Fruit fly (Drosophila melanogaster) whole organism, embryonic: ENCODE results near the gene CG15483.
A peak's percentile ranks its signal among the peaks of the same experiment; 100 is the strongest.

ENCODE experiments used
- Abd-B ChIP-seq: fragments of 200-800 bp; sonication (Bioruptor generic); optimal IDR thresholded peaks from 2 replicates; lab custom pipeline; 2018; ENCODE audit warnings: missing biosample characterization, mild to moderate bottlenecking, missing genetic modification characterization, moderate library complexity
- Adf1 ChIP-seq: fragments of 200-800 bp; sonication (Bioruptor generic); IDR thresholded peaks from 2 replicates; pipeline ENCODE4 v1.3.6; 2022; ENCODE audit warnings: missing biosample characterization, missing genetic modification characterization
- Blimp-1 ChIP-seq: fragments of 200-800 bp; sonication (Bioruptor generic); optimal IDR thresholded peaks from 3 replicates; lab custom pipeline; 2018; ENCODE audit warnings: missing biosample characterization, missing genetic modification characterization, mild to moderate bottlenecking, moderate library complexity, missing genetic modification reagents
- CG10267 ChIP-seq: fragments of 200-800 bp; sonication (Bioruptor generic); optimal IDR thresholded peaks from 2 replicates; lab custom pipeline; 2018; ENCODE audit warnings: missing biosample characterization, mild to moderate bottlenecking, missing genetic modification characterization, moderate library complexity
- CG10565 ChIP-seq: fragments of 200-800 bp; sonication (Bioruptor generic); optimal IDR thresholded peaks from 3 replicates; lab custom pipeline; 2016; ENCODE audit warnings: missing biosample characterization, mild to moderate bottlenecking, missing genetic modification characterization
- CG12391 ChIP-seq: fragments of 200-800 bp; sonication (Bioruptor generic); optimal IDR thresholded peaks from 3 replicates; lab custom pipeline; 2018; ENCODE audit warnings: missing biosample characterization, mild to moderate bottlenecking, missing genetic modification characterization, moderate library complexity
- CG12744 ChIP-seq: fragments of 200-800 bp; sonication (Bioruptor generic); optimal IDR thresholded peaks from 2 replicates; lab custom pipeline; 2016; ENCODE audit warnings: missing biosample characterization, missing genetic modification characterization
- CG13424 ChIP-seq: fragments of 200-800 bp; sonication (Bioruptor generic); optimal IDR thresholded peaks from 2 replicates; lab custom pipeline; 2019; ENCODE audit warnings: missing biosample characterization, mild to moderate bottlenecking, missing genetic modification characterization, moderate library complexity
- CG15269 ChIP-seq: fragments of 200-800 bp; sonication (Bioruptor generic); optimal IDR thresholded peaks from 2 replicates; lab custom pipeline; 2018; ENCODE audit warnings: missing biosample characterization, mild to moderate bottlenecking, missing genetic modification characterization, moderate library complexity
- CG15514 ChIP-seq: fragments of 200-800 bp; sonication (Bioruptor generic); optimal IDR thresholded peaks from 3 replicates; lab custom pipeline; 2017; ENCODE audit warnings: missing biosample characterization, missing genetic modification characterization, mild to moderate bottlenecking, moderate library complexity, missing genetic modification reagents
- CG15601 ChIP-seq: fragments of 200-800 bp; sonication (Bioruptor generic); optimal IDR thresholded peaks from 3 replicates; lab custom pipeline; 2019; ENCODE audit warnings: missing biosample characterization, mild to moderate bottlenecking, missing genetic modification characterization, moderate library complexity
- CG2875 ChIP-seq: fragments of 200-800 bp; sonication (Bioruptor generic); optimal IDR thresholded peaks from 2 replicates; lab custom pipeline; 2017; ENCODE audit warnings: missing biosample characterization, mild to moderate bottlenecking, missing genetic modification characterization, missing genetic modification reagents
- CG3838 ChIP-seq: fragments of 200-800 bp; sonication (Bioruptor generic); optimal IDR thresholded peaks from 3 replicates; lab custom pipeline; 2016; ENCODE audit warnings: missing biosample characterization, missing genetic modification characterization
- CG4404 ChIP-seq: fragments of 200-800 bp; sonication (Bioruptor generic); IDR thresholded peaks from 2 replicates; pipeline ENCODE4 v1.3.6; 2022; ENCODE audit warnings: missing biosample characterization, missing genetic modification characterization
- CG6813 ChIP-seq: fragments of 200-800 bp; sonication (Bioruptor generic); optimal IDR thresholded peaks from 2 replicates; lab custom pipeline; 2017; ENCODE audit warnings: missing biosample characterization, missing genetic modification characterization, mild to moderate bottlenecking, moderate library complexity, missing genetic modification reagents
- CG8089 ChIP-seq: fragments of 200-800 bp; sonication (Bioruptor generic); optimal IDR thresholded peaks from 3 replicates; lab custom pipeline; 2016; ENCODE audit warnings: missing biosample characterization, missing genetic modification characterization
- CG8924 ChIP-seq: fragments of 200-800 bp; optimal IDR thresholded peaks from 3 replicates; lab custom pipeline; 2019; ENCODE audit warnings: missing biosample characterization, mild to moderate bottlenecking, missing genetic modification characterization, moderate library complexity
- CG9727 ChIP-seq: fragments of 200-800 bp; sonication (Bioruptor generic); optimal IDR thresholded peaks from 3 replicates; lab custom pipeline; 2017; ENCODE audit warnings: missing biosample characterization, mild to moderate bottlenecking, missing genetic modification characterization
- Eip74EF ChIP-seq, 2 experiments: fragments of 200-800 bp in 1 of 2; fragments of >200 bp in 1 of 2; sonication (Bioruptor generic) in 1 of 2; optimal IDR thresholded peaks; 2 replicates each; lab custom pipeline; 2017 to 2019; ENCODE audit warnings: missing biosample characterization in 2 of 2, missing genetic modification characterization in 2 of 2, mild to moderate bottlenecking in 1 of 2, moderate library complexity in 1 of 2
- Ets65A ChIP-seq: fragments of 200-800 bp; sonication (Bioruptor generic); peaks from one replicate; lab custom pipeline; 2016; ENCODE audit warnings: missing biosample characterization, missing genetic modification characterization
- Hmx ChIP-seq: fragments of 200-800 bp; sonication (Bioruptor generic); optimal IDR thresholded peaks from 2 replicates; lab custom pipeline; 2016; ENCODE audit warnings: missing biosample characterization, missing genetic modification characterization
- Jarid2 ChIP-seq: fragments of 200-800 bp; sonication (Bioruptor generic); optimal IDR thresholded peaks from 3 replicates; lab custom pipeline; 2017; ENCODE audit warnings: mild to moderate bottlenecking, missing biosample characterization, missing genetic modification reagents, missing genetic modification characterization
- Mes4 ChIP-seq: fragments of 200-800 bp; sonication (Bioruptor generic); optimal IDR thresholded peaks from 2 replicates; lab custom pipeline; 2016; ENCODE audit warnings: missing biosample characterization, missing genetic modification characterization
- Optix ChIP-seq: fragments of 200-800 bp; sonication (Bioruptor generic); IDR thresholded peaks from 3 replicates; pipeline ENCODE4 v1.3.6; 2022; ENCODE audit warnings: missing biosample characterization, missing genetic modification characterization
- PHDP ChIP-seq: fragments of 200-800 bp; sonication (Bioruptor generic); optimal IDR thresholded peaks from 3 replicates; lab custom pipeline; 2018; ENCODE audit warnings: missing biosample characterization, mild to moderate bottlenecking, missing genetic modification characterization, moderate library complexity
- Usf ChIP-seq: fragments of 200-800 bp; sonication (Bioruptor generic); optimal IDR thresholded peaks from 2 replicates; lab custom pipeline; 2017; ENCODE audit warnings: missing genotype, missing biosample characterization, missing genetic modification characterization
- abd-A ChIP-seq: fragments of 200-800 bp; sonication (Bioruptor generic); optimal IDR thresholded peaks from 3 replicates; lab custom pipeline; 2019; ENCODE audit warnings: missing biosample characterization, mild to moderate bottlenecking, missing genetic modification characterization, moderate library complexity
- ara ChIP-seq: fragments of 200-800 bp; sonication (Bioruptor generic); IDR thresholded peaks from 2 replicates; pipeline ENCODE4 v1.3.6; 2022; ENCODE audit warnings: missing biosample characterization, missing genetic modification characterization
- ato ChIP-seq: fragments of 200-800 bp; sonication (Bioruptor generic); IDR thresholded peaks from 2 replicates; pipeline ENCODE4 v1.3.6; 2022; ENCODE audit warnings: missing biosample characterization, missing genetic modification characterization; ENCODE audit not compliant: partially characterized antibody
- cg ChIP-seq: fragments of 200-800 bp; sonication (Bioruptor generic); optimal IDR thresholded peaks from 3 replicates; lab custom pipeline; 2019; ENCODE audit warnings: missing biosample characterization, mild to moderate bottlenecking, missing genetic modification characterization, moderate library complexity
- crol ChIP-seq: fragments of 200-800 bp; sonication (Bioruptor generic); IDR thresholded peaks from 2 replicates; pipeline ENCODE4 v1.3.6; 2022; ENCODE audit warnings: missing biosample characterization, missing genetic modification characterization
- dmrt99B ChIP-seq: fragments of 200-800 bp; sonication (Bioruptor generic); optimal IDR thresholded peaks from 2 replicates; lab custom pipeline; 2018; ENCODE audit warnings: missing biosample characterization, mild to moderate bottlenecking, missing genetic modification characterization, moderate library complexity
- eve ChIP-seq, 2 experiments: fragments of >200 bp; optimal IDR thresholded peaks; 2 replicates each; lab custom pipeline; 2017; ENCODE audit warnings: missing biosample characterization in 2 of 2, missing genetic modification characterization in 2 of 2
- fu2 ChIP-seq: fragments of 200-800 bp; sonication (Bioruptor generic); optimal IDR thresholded peaks from 2 replicates; lab custom pipeline; 2016; ENCODE audit warnings: missing biosample characterization, missing genetic modification characterization
- gcm ChIP-seq: fragments of 200-800 bp; sonication (Bioruptor generic); optimal IDR thresholded peaks from 2 replicates; lab custom pipeline; 2019; ENCODE audit warnings: missing biosample characterization, mild to moderate bottlenecking, missing genetic modification characterization, moderate library complexity
- gem ChIP-seq: fragments of 200-800 bp; sonication (Bioruptor generic); optimal IDR thresholded peaks from 2 replicates; lab custom pipeline; 2019; ENCODE audit warnings: missing biosample characterization, mild to moderate bottlenecking, missing genetic modification characterization, moderate library complexity
- gt ChIP-seq: fragments of 200-800 bp; sonication (Bioruptor generic); IDR thresholded peaks from 2 replicates; pipeline ENCODE4 v1.3.6; 2022; ENCODE audit warnings: missing biosample characterization, missing genetic modification characterization
- ham ChIP-seq: fragments of 200-800 bp; sonication (Bioruptor generic); IDR thresholded peaks from 2 replicates; pipeline ENCODE4 v1.3.6; 2022; ENCODE audit warnings: missing biosample characterization, missing genetic modification characterization
- mld ChIP-seq: fragments of 200-800 bp; sonication (Bioruptor generic); IDR thresholded peaks from 3 replicates; pipeline ENCODE4 v1.3.6; 2022; ENCODE audit warnings: missing biosample characterization, missing genetic modification characterization; ENCODE audit not compliant: partially characterized antibody
- nau ChIP-seq: fragments of 200-800 bp; sonication (Bioruptor generic); optimal IDR thresholded peaks from 3 replicates; lab custom pipeline; 2017; ENCODE audit warnings: missing biosample characterization, mild to moderate bottlenecking, missing genetic modification characterization, missing genetic modification reagents
- nmo ChIP-seq: fragments of 200-800 bp; sonication (Bioruptor generic); optimal IDR thresholded peaks from 2 replicates; lab custom pipeline; 2018; ENCODE audit warnings: missing biosample characterization, mild to moderate bottlenecking, missing genetic modification characterization, moderate library complexity
- onecut ChIP-seq: fragments of 200-800 bp; sonication (Bioruptor generic); IDR thresholded peaks from 2 replicates; pipeline ENCODE4 v1.3.6; 2022; ENCODE audit warnings: missing biosample characterization, missing genetic modification characterization
- pfk ChIP-seq: fragments of 200-800 bp; sonication (Bioruptor generic); optimal IDR thresholded peaks from 2 replicates; lab custom pipeline; 2018; ENCODE audit warnings: missing biosample characterization, mild to moderate bottlenecking, missing genetic modification characterization, moderate library complexity
- pnt ChIP-seq: fragments of 200-800 bp; sonication (Bioruptor generic); optimal IDR thresholded peaks from 3 replicates; lab custom pipeline; 2016; ENCODE audit warnings: missing biosample characterization, missing genetic modification characterization
- row ChIP-seq: fragments of 200-800 bp; sonication (Bioruptor generic); IDR thresholded peaks from 3 replicates; pipeline ENCODE4 v1.3.6; 2022; ENCODE audit warnings: missing biosample characterization, missing genetic modification characterization
- sens ChIP-seq: fragments of 200-800 bp; sonication (Bioruptor generic); peaks from one replicate; lab custom pipeline; 2016; ENCODE audit warnings: missing biosample characterization, missing genetic modification characterization
- tin ChIP-seq: fragments of 200-800 bp; sonication (Bioruptor generic); optimal IDR thresholded peaks from 3 replicates; lab custom pipeline; 2016; ENCODE audit warnings: missing biosample characterization, missing genetic modification characterization
- wdn ChIP-seq: fragments of 200-800 bp; sonication (Bioruptor generic); IDR thresholded peaks from 2 replicates; pipeline ENCODE4 v1.3.6; 2022; ENCODE audit warnings: missing biosample characterization, missing genetic modification characterization
- zen2 ChIP-seq: fragments of 200-800 bp; sonication (Bioruptor generic); IDR thresholded peaks from 3 replicates; pipeline ENCODE4 v1.3.6; 2022; ENCODE audit warnings: missing biosample characterization, missing genetic modification characterization; ENCODE audit not compliant: partially characterized antibody

CG15483 gene

dm6 chr2L:12756417-12756816 is 5.2 kb downstream of the CG15483 start:
- TF ChIP-seq sens (GFP tag; lab: Kevin White, UChicago) (peak; percentile 74), eve (GFP tag; optimal IDR thresholded peaks at IDR 0.05; lab: Kevin White, UChicago) (no peak), tin (GFP tag; lab: Kevin White, UChicago) (no peak), CG13424 (tag; lab: Kevin White, UChicago) (no peak), pfk (no peak), fu2 (GFP tag; lab: Kevin White, UChicago) (no peak), Jarid2 (GFP tag; lab: Kevin White, UChicago) (no peak), ato (GFP tag; lab: Robert Waterston, UW) (no peak), nmo (peak; percentile 8), zen2 (GFP tag; lab: Robert Waterston, UW) (no peak), wdn (no peak), Optix (GFP tag; lab: Robert Waterston, UW) (no peak), Ets65A (GFP tag; lab: Kevin White, UChicago) (peak; percentile 66), CG3838 (no peak), CG15601 (tag; lab: Kevin White, UChicago) (peak; percentile 23), Eip74EF (GFP tag; optimal IDR thresholded peaks at IDR 0.05; lab: Kevin White, UChicago) (no peak), Blimp-1 (GFP tag; lab: Kevin White, UChicago) (peak; percentile 25), nau (GFP tag; lab: Kevin White, UChicago) (no peak), Usf (GFP tag; lab: Kevin White, UChicago) (no peak), Abd-B (GFP tag; lab: Kevin White, UChicago) (no peak)

- TF ChIP-seq CG6813 (GFP tag; lab: Kevin White, UChicago) (no peak), nmo (peak; percentile 32), CG2875 (GFP tag; lab: Kevin White, UChicago) (no peak), sens (GFP tag; lab: Kevin White, UChicago) (peak; percentile 78), CG15514 (GFP tag; lab: Kevin White, UChicago) (no peak), crol (GFP tag; lab: Robert Waterston, UW) (no peak), row (GFP tag; lab: Robert Waterston, UW) (peak; percentile 24; the same call in 1 of the 3 replicates), onecut (GFP tag; lab: Robert Waterston, UW) (no peak), cg (GFP tag; lab: Kevin White, UChicago) (no peak), gem (tag; lab: Kevin White, UChicago) (peak; percentile 56), ham (GFP tag; lab: Robert Waterston, UW) (no peak), PHDP (peak; percentile 10), CG8089 (no peak), CG4404 (GFP tag; lab: Robert Waterston, UW) (no peak), dmrt99B (tag; lab: Kevin White, UChicago) (peak; percentile 44), CG12744 (GFP tag; lab: Kevin White, UChicago) (no peak), mld (GFP tag; lab: Robert Waterston, UW) (no peak), abd-A (tag; lab: Kevin White, UChicago) (no peak), gt (GFP tag; lab: Robert Waterston, UW) (no peak), ara (GFP tag; lab: Robert Waterston, UW) (0 out of 2 replicates have a peak, but pooled peaks have one; percentile 14), CG10267 (peak; percentile 2), pnt (GFP tag; lab: Kevin White, UChicago) (no peak), Mes4 (no peak), CG8924 (tag; lab: Kevin White, UChicago) (no peak), gcm (GFP tag; lab: Kevin White, UChicago) (peak; percentile 48), Hmx (GFP tag; lab: Kevin White, UChicago) (no peak), Blimp-1 (GFP tag; lab: Kevin White, UChicago) (peak; percentile 38), Adf1 (no peak), CG9727 (GFP tag; lab: Kevin White, UChicago) (peak; percentile 7), CG12391 (peak; percentile 16), CG10565 (GFP tag; lab: Kevin White, UChicago) (no peak), CG15269 (tag; lab: Kevin White, UChicago) (peak; percentile 21)
These were observed 11.6 kb downstream of the CG15483 start for dm6 chr2L:12750060-12750459.
